Fruit fly (Drosophila melanogaster) whole organism, embryonic: ENCODE results near the gene CG32816.

ENCODE experiments used
- ATbp ChIP-seq: fragments of 200-800 bp; sonication (Bioruptor generic); optimal IDR thresholded peaks from 2 replicates; lab custom pipeline; 2017; ENCODE audit warnings: missing biosample characterization, mild to moderate bottlenecking, missing genetic modification characterization, missing genetic modification reagents
- B-H2 ChIP-seq: fragments of 200-800 bp; sonication (Bioruptor generic); optimal IDR thresholded peaks from 2 replicates; lab custom pipeline; 2018; ENCODE audit warnings: missing biosample characterization, mild to moderate bottlenecking, missing genetic modification characterization
- CG10654 ChIP-seq: fragments of 200-800 bp; sonication (Bioruptor generic); optimal IDR thresholded peaks from 2 replicates; lab custom pipeline; 2016; ENCODE audit warnings: missing biosample characterization, missing genetic modification characterization
- CG10959 ChIP-seq: fragments of 200-800 bp; sonication (Bioruptor generic); IDR thresholded peaks from 2 replicates; pipeline ENCODE4 v1.3.6; 2022; ENCODE audit warnings: missing biosample characterization, missing genetic modification characterization
- CG12744 ChIP-seq: fragments of 200-800 bp; sonication (Bioruptor generic); optimal IDR thresholded peaks from 2 replicates; lab custom pipeline; 2016; ENCODE audit warnings: missing biosample characterization, missing genetic modification characterization
- CG13296 ChIP-seq: fragments of 200-800 bp; sonication (Bioruptor generic); optimal IDR thresholded peaks from 3 replicates; lab custom pipeline; 2018; ENCODE audit warnings: missing biosample characterization, mild to moderate bottlenecking, missing genetic modification characterization
- CG15011 ChIP-seq: fragments of 200-800 bp; sonication (Bioruptor generic); optimal IDR thresholded peaks from 3 replicates; lab custom pipeline; 2018; ENCODE audit warnings: missing biosample characterization, mild to moderate bottlenecking, missing genetic modification characterization
- CG16779 ChIP-seq: fragments of 200-800 bp; sonication (Bioruptor generic); IDR thresholded peaks from 2 replicates; pipeline ENCODE4 v1.3.6; 2022; ENCODE audit warnings: missing biosample characterization, missing genetic modification characterization
- CG17361 ChIP-seq: fragments of 200-800 bp; sonication (Bioruptor generic); IDR thresholded peaks from 3 replicates; pipeline ENCODE4 v1.3.6; 2022; ENCODE audit warnings: missing biosample characterization, missing genetic modification characterization
- CG3163 ChIP-seq: fragments of 200-800 bp; sonication (Bioruptor generic); optimal IDR thresholded peaks from 3 replicates; lab custom pipeline; 2016; ENCODE audit warnings: missing biosample characterization, missing genetic modification characterization
- CG4820 ChIP-seq: fragments of 200-800 bp; sonication (Bioruptor generic); optimal IDR thresholded peaks from 3 replicates; lab custom pipeline; 2016; ENCODE audit warnings: missing biosample characterization, missing genetic modification characterization
- CG4854 ChIP-seq: fragments of 200-800 bp; sonication (Bioruptor generic); optimal IDR thresholded peaks from 2 replicates; lab custom pipeline; 2016; ENCODE audit warnings: missing biosample characterization, missing genetic modification characterization, inconsistent platforms
- CG5180 ChIP-seq: fragments of 200-800 bp; sonication (Bioruptor generic); optimal IDR thresholded peaks from 3 replicates; lab custom pipeline; 2017; ENCODE audit warnings: missing biosample characterization, missing genetic modification characterization, mild to moderate bottlenecking, moderate library complexity, missing genetic modification reagents
- CG8359 ChIP-seq: fragments of 200-800 bp; sonication (Bioruptor generic); optimal IDR thresholded peaks from 2 replicates; lab custom pipeline; 2017; ENCODE audit warnings: missing biosample characterization, mild to moderate bottlenecking, missing genetic modification characterization, borderline replicate concordance
- CG8765 ChIP-seq: fragments of 200-800 bp; sonication (Bioruptor generic); IDR thresholded peaks from 2 replicates; pipeline ENCODE4 v1.3.6; 2022; ENCODE audit warnings: missing biosample characterization, missing genetic modification characterization
- CG8944 ChIP-seq: fragments of 200-800 bp; sonication (Bioruptor generic); optimal IDR thresholded peaks from 3 replicates; lab custom pipeline; 2016; ENCODE audit warnings: missing biosample characterization, missing genetic modification characterization
- CG9797 ChIP-seq: fragments of 200-800 bp; sonication (Bioruptor generic); optimal IDR thresholded peaks from 3 replicates; lab custom pipeline; 2018; ENCODE audit warnings: missing biosample characterization, mild to moderate bottlenecking, missing genetic modification characterization
- CkIIα-i1 ChIP-seq: fragments of 200-800 bp; sonication (Bioruptor generic); IDR thresholded peaks from 2 replicates; pipeline ENCODE4 v1.3.6; 2022; ENCODE audit warnings: missing biosample characterization, missing genetic modification characterization
- CoRest ChIP-seq: fragments of 200-800 bp; sonication (Bioruptor generic); optimal IDR thresholded peaks from 3 replicates; lab custom pipeline; 2018; ENCODE audit warnings: missing biosample characterization, mild to moderate bottlenecking, missing genetic modification characterization, moderate library complexity
- E2f1 ChIP-seq: fragments of 200-800 bp; sonication (Bioruptor generic); IDR thresholded peaks from 2 replicates; pipeline ENCODE4 v1.3.6; 2022; ENCODE audit warnings: missing biosample characterization, missing genetic modification characterization
- Eip74EF ChIP-seq, 2 experiments: fragments of 200-800 bp in 1 of 2; fragments of >200 bp in 1 of 2; sonication (Bioruptor generic) in 1 of 2; optimal IDR thresholded peaks; 2 replicates each; lab custom pipeline; 2017 to 2019; ENCODE audit warnings: missing biosample characterization in 2 of 2, missing genetic modification characterization in 2 of 2, mild to moderate bottlenecking in 1 of 2, moderate library complexity in 1 of 2
- Fer3 ChIP-seq: fragments of 200-800 bp; sonication (Bioruptor generic); optimal IDR thresholded peaks from 2 replicates; lab custom pipeline; 2018; ENCODE audit warnings: missing biosample characterization, mild to moderate bottlenecking, missing genetic modification characterization, moderate library complexity
- H2.0 ChIP-seq: fragments of 200-800 bp; sonication (Bioruptor generic); IDR thresholded peaks from 2 replicates; pipeline ENCODE4 v1.3.6; 2022; ENCODE audit warnings: missing biosample characterization, missing genetic modification characterization
- HHEX ChIP-seq: fragments of 200-800 bp; sonication (Bioruptor generic); optimal IDR thresholded peaks from 3 replicates; lab custom pipeline; 2017; ENCODE audit warnings: missing biosample characterization, mild to moderate bottlenecking, missing genetic modification characterization, missing genetic modification reagents
- HmgD ChIP-seq: fragments of 200-800 bp; sonication (Bioruptor generic); optimal IDR thresholded peaks from 3 replicates; lab custom pipeline; 2016; ENCODE audit warnings: missing biosample characterization, missing genetic modification characterization
- Hr78 ChIP-seq, 2 experiments: fragments of 200-800 bp in 1 of 2; fragments of >200 bp in 1 of 2; sonication (Bioruptor generic) in 1 of 2; optimal IDR thresholded peaks; 2 replicates each; lab custom pipeline; 2017 to 2019; ENCODE audit warnings: missing biosample characterization in 2 of 2, missing genetic modification characterization in 2 of 2, mild to moderate bottlenecking in 1 of 2, moderate library complexity in 1 of 2
- MBD-R2 ChIP-seq: fragments of 200-800 bp; sonication (Bioruptor generic); IDR thresholded peaks from 2 replicates; pipeline ENCODE4 v1.3.6; 2022; ENCODE audit warnings: missing biosample characterization, missing genetic modification characterization
- MTF-1 ChIP-seq: fragments of 200-800 bp; sonication (Bioruptor generic); optimal IDR thresholded peaks from 2 replicates; lab custom pipeline; 2018; ENCODE audit warnings: missing biosample characterization, mild to moderate bottlenecking, missing genetic modification characterization, borderline replicate concordance
- Med ChIP-seq: fragments of 200-800 bp; sonication (Bioruptor generic); peaks from one replicate; lab custom pipeline; 2016; ENCODE audit warnings: missing biosample characterization, missing genetic modification characterization, mild to moderate bottlenecking, inconsistent platforms, moderate library complexity
- NFAT ChIP-seq: fragments of 200-800 bp; sonication (Bioruptor generic); IDR thresholded peaks from 2 replicates; pipeline ENCODE4 v1.3.6; 2022; ENCODE audit warnings: missing biosample characterization, missing genetic modification characterization
- Nf-YC ChIP-seq: fragments of 200-800 bp; optimal IDR thresholded peaks from 3 replicates; lab custom pipeline; 2019; ENCODE audit warnings: missing biosample characterization, mild to moderate bottlenecking, missing genetic modification characterization, moderate library complexity
- Tbp ChIP-seq: fragments of >200 bp; optimal IDR thresholded peaks from 2 replicates; lab custom pipeline; 2018; ENCODE audit warnings: missing biosample characterization, missing genetic modification characterization
- YL-1 ChIP-seq: fragments of 200-800 bp; sonication (Bioruptor generic); optimal IDR thresholded peaks from 3 replicates; lab custom pipeline; 2017; ENCODE audit warnings: missing biosample characterization, mild to moderate bottlenecking, missing genetic modification characterization
- ab ChIP-seq: fragments of 200-800 bp; sonication (Bioruptor generic); optimal IDR thresholded peaks from 2 replicates; lab custom pipeline; 2016; ENCODE audit warnings: missing biosample characterization, missing genetic modification characterization
- chif ChIP-seq, 2 experiments: fragments of 200-800 bp; sonication (Bioruptor generic); optimal IDR thresholded peaks; 3 replicates each; lab custom pipeline; 2016; ENCODE audit warnings: missing biosample characterization in 2 of 2, missing genetic modification characterization in 2 of 2
- crp ChIP-seq, 2 experiments: fragments of 200-800 bp; sonication (Bioruptor generic); optimal IDR thresholded peaks; 2 replicates in 1 of 2; 3 replicates in 1 of 2; lab custom pipeline; 2017; ENCODE audit warnings: missing biosample characterization in 2 of 2, missing genetic modification characterization in 2 of 2, mild to moderate bottlenecking in 1 of 2, moderate library complexity in 1 of 2
- hkb ChIP-seq, 2 experiments: fragments of 200-800 bp in 1 of 2; fragments of >200 bp in 1 of 2; sonication (Bioruptor generic) in 1 of 2; IDR thresholded peaks in 1 of 2; optimal IDR thresholded peaks in 1 of 2; 2 replicates each; pipeline versions ENCODE4 v1.3.6 to Lab custom; 2017 to 2022; ENCODE audit warnings: missing biosample characterization in 1 of 2, missing genetic modification characterization in 1 of 2
- klu ChIP-seq: fragments of 200-800 bp; sonication (Bioruptor generic); IDR thresholded peaks from 2 replicates; pipeline ENCODE4 v1.3.6; 2022; ENCODE audit warnings: missing biosample characterization, missing genetic modification characterization
- lola ChIP-seq, 3 experiments: fragments of >200 bp in 2 of 3; fragments of 200-800 bp in 1 of 3; sonication (Bioruptor generic) in 1 of 3; optimal IDR thresholded peaks; 2 replicates each; lab custom pipeline; 2017 to 2019; ENCODE audit warnings: missing biosample characterization in 3 of 3, missing genetic modification characterization in 3 of 3, mild to moderate bottlenecking in 1 of 3, moderate library complexity in 1 of 3
- mld ChIP-seq: fragments of 200-800 bp; sonication (Bioruptor generic); IDR thresholded peaks from 3 replicates; pipeline ENCODE4 v1.3.6; 2022; ENCODE audit warnings: missing biosample characterization, missing genetic modification characterization; ENCODE audit not compliant: partially characterized antibody
- pho ChIP-seq: fragments of 200-800 bp; sonication (Bioruptor generic); optimal IDR thresholded peaks from 2 replicates; lab custom pipeline; 2016; ENCODE audit warnings: missing biosample characterization, missing genetic modification characterization
- phol ChIP-seq: fragments of 200-800 bp; sonication (Bioruptor generic); optimal IDR thresholded peaks from 3 replicates; lab custom pipeline; 2018; ENCODE audit warnings: missing biosample characterization, mild to moderate bottlenecking, missing genetic modification characterization, moderate library complexity
- row ChIP-seq: fragments of 200-800 bp; sonication (Bioruptor generic); IDR thresholded peaks from 3 replicates; pipeline ENCODE4 v1.3.6; 2022; ENCODE audit warnings: missing biosample characterization, missing genetic modification characterization
- slp2 ChIP-seq: fragments of 200-800 bp; sonication (Bioruptor generic); optimal IDR thresholded peaks from 2 replicates; lab custom pipeline; 2016; ENCODE audit warnings: missing biosample characterization, missing genetic modification characterization
- stwl ChIP-seq: fragments of 200-800 bp; sonication (Bioruptor generic); optimal IDR thresholded peaks from 3 replicates; lab custom pipeline; 2018; ENCODE audit warnings: missing biosample characterization, mild to moderate bottlenecking, missing genetic modification characterization, moderate library complexity
- sug ChIP-seq: fragments of 200-800 bp; optimal IDR thresholded peaks from 2 replicates; lab custom pipeline; 2019; ENCODE audit warnings: missing biosample characterization, mild to moderate bottlenecking, missing genetic modification characterization, moderate library complexity
- tio ChIP-seq: fragments of 200-800 bp; sonication (Bioruptor generic); optimal IDR thresholded peaks from 2 replicates; lab custom pipeline; 2017; ENCODE audit warnings: missing biosample characterization, missing genetic modification characterization, inconsistent platforms
- trh ChIP-seq: fragments of 200-800 bp; sonication (Bioruptor generic); optimal IDR thresholded peaks from 2 replicates; lab custom pipeline; 2016; ENCODE audit warnings: missing biosample characterization, missing genetic modification characterization
- zen2 ChIP-seq: fragments of 200-800 bp; sonication (Bioruptor generic); IDR thresholded peaks from 3 replicates; pipeline ENCODE4 v1.3.6; 2022; ENCODE audit warnings: missing biosample characterization, missing genetic modification characterization; ENCODE audit not compliant: partially characterized antibody
- zf30C ChIP-seq: fragments of 200-800 bp; sonication (Bioruptor generic); optimal IDR thresholded peaks from 3 replicates; lab custom pipeline; 2018; ENCODE audit warnings: missing biosample characterization, mild to moderate bottlenecking, missing genetic modification characterization

CG32816 gene

dm6 chrX:457803-458202 is 12.7 kb downstream of the CG32816 start (continued):
- TF ChIP-seq Fer3 (tag; lab: Kevin White, UChicago) (no peak), Hr78 (GFP tag; optimal IDR thresholded peaks at IDR 0.05; lab: Kevin White, UChicago) (no peak), NFAT (GFP tag; lab: Robert Waterston, UW) (no peak), CG10654 (no peak), phol (tag; lab: Kevin White, UChicago) (peak; percentile 63), CG4820 (GFP tag; lab: Kevin White, UChicago) (peak; percentile 16), Med (GFP tag; lab: Kevin White, UChicago) (no peak), zf30C (peak; percentile 93), slp2 (no peak), B-H2 (GFP tag; lab: Kevin White, UChicago) (no peak), hkb (optimal IDR thresholded peaks at IDR 0.05; lab: Kevin White, UChicago) (no peak), hkb (GFP tag; IDR thresholded peaks at IDR 0.05; lab: Robert Waterston, UW) (no peak), CG8359 (GFP tag; lab: Kevin White, UChicago) (no peak), H2.0 (GFP tag; lab: Robert Waterston, UW) (no peak), Tbp (GFP tag; lab: Kevin White, UChicago) (no peak), pho (GFP tag; lab: Kevin White, UChicago) (no peak), tio (GFP tag; lab: Kevin White, UChicago) (peak; percentile 30), Eip74EF (GFP tag; optimal IDR thresholded peaks at IDR 0.05; lab: Kevin White, UChicago) (no peak), MBD-R2 (GFP tag; lab: Robert Waterston, UW) (no peak), Nf-YC (tag; lab: Kevin White, UChicago) (no peak), CG15011 (GFP tag; lab: Kevin White, UChicago) (no peak), CG12744 (no peak), klu (GFP tag; lab: Robert Waterston, UW) (no peak), CG3163 (GFP tag; lab: Kevin White, UChicago) (no peak), E2f1 (GFP tag; lab: Robert Waterston, UW) (no peak), ATbp (GFP tag; lab: Kevin White, UChicago) (no peak), mld (GFP tag; lab: Robert Waterston, UW) (no peak), row (GFP tag; lab: Robert Waterston, UW) (peak; percentile 52; the same call in 2 of the 3 replicates), trh (no peak), zen2 (GFP tag; lab: Robert Waterston, UW) (no peak), CG8944 (no peak), CkIIα-i1 (GFP tag; lab: Robert Waterston, UW) (no peak), CG8765 (GFP tag; lab: Robert Waterston, UW) (no peak; the same call in 1 of the 2 replicates), lola (GFP tag; optimal IDR thresholded peaks at IDR 0.05; lab: Kevin White, UChicago) (peak in 1 of 3 experiments; percentile 80), HmgD (GFP tag; lab: Kevin White, UChicago) (no peak), crp (GFP tag; optimal IDR thresholded peaks at IDR 0.05; lab: Kevin White, UChicago) (no peak), CoRest (peak; percentile 21), CG5180 (GFP tag; lab: Kevin White, UChicago) (no peak), sug (tag; lab: Kevin White, UChicago) (no peak), ab (GFP tag; lab: Kevin White, UChicago) (no peak), stwl (tag; lab: Kevin White, UChicago) (peak; percentile 11), CG4854 (GFP tag; lab: Kevin White, UChicago) (no peak), HHEX (GFP tag; lab: Kevin White, UChicago) (no peak), CG17361 (GFP tag; lab: Robert Waterston, UW) (peak; percentile 68), CG13296 (GFP tag; lab: Kevin White, UChicago) (no peak), MTF-1 (GFP tag; lab: Kevin White, UChicago) (no peak), YL-1 (GFP tag; lab: Kevin White, UChicago) (no peak), CG16779 (GFP tag; lab: Robert Waterston, UW) (no peak), CG9797 (GFP tag; lab: Kevin White, UChicago) (no peak), chif (GFP tag; optimal IDR thresholded peaks at IDR 0.05; lab: Kevin White, UChicago) (peak in 1 of 2 experiments; percentile 9), CG10959 (GFP tag; lab: Robert Waterston, UW) (0 out of 2 replicates have a peak, but pooled peaks have one; percentile 39)
